Fruit fly (Drosophila melanogaster): ENCODE measurements around the gene CG6678.

The CG6678 gene

DNA sequence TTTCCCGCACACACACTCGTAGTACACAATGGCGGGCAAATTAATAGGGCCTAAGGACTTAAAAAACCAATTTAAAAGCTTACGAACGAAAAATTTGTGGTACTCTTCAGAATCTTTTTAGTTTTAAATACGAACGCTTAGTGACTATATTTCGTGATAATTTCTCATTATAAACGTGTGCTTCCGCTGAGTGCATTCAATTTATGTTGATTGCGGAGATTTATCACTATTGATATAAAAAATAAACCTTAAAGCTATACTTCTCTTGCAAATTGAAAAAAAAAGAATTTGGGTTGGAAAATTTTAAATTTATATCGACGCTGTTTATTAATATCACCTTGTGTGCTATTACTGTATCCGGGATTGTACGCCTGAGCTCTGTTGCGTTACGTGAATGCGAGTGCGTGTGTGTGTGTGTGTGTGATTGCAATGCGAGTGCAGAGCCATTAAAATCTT lies 37.8 kb upstream of the CG6678 start (continued):
- TF ChIP-seq CG9727 (GFP tag; optimal IDR thresholded peaks at IDR 0.05) (peak; percentile 92), Rx (GFP tag; IDR thresholded peaks at IDR 0.05) (no peak), CG10147 (GFP tag; optimal IDR thresholded peaks at IDR 0.05) (peak; percentile 64), CG4328 (GFP tag; optimal IDR thresholded peaks at IDR 0.05) (peak; percentile 27), Chrac-16 (GFP tag; optimal IDR thresholded peaks at IDR 0.05) (peak; percentile 54), CG3847 (GFP tag; IDR thresholded peaks at IDR 0.05) (peak; percentile 20; the same call in 1 of the 2 replicates), tgo (GFP tag; IDR thresholded peaks at IDR 0.05) (peak; percentile 59; the same call in 2 of the 3 replicates), chif (GFP tag; optimal IDR thresholded peaks at IDR 0.05) (peak; percentile 60 to 68), en (GFP tag; optimal IDR thresholded peaks at IDR 0.05) (peak; percentile 54), CG13894 (tag; optimal IDR thresholded peaks at IDR 0.05) (no peak), jumu (GFP tag; optimal IDR thresholded peaks at IDR 0.05) (peak; percentile 30), CG4360 (GFP tag; IDR thresholded peaks at IDR 0.05) (0 out of 2 replicates have a peak, but pooled peaks have one; percentile 19), hb (GFP tag; IDR thresholded peaks at IDR 0.05; ENCODE audit: partially characterized antibody) (no peak), lilli (GFP tag; optimal IDR thresholded peaks at IDR 0.05) (peak; percentile 44), CG15011 (GFP tag; optimal IDR thresholded peaks at IDR 0.05) (peak; percentile 63), BtbVII (GFP tag; optimal IDR thresholded peaks at IDR 0.05) (peak; percentile 45), CG17912 (GFP tag; optimal IDR thresholded peaks at IDR 0.05) (no peak), zfh1 (GFP tag; IDR thresholded peaks at IDR 0.05) (peak; percentile 69), CG3995 (GFP tag; optimal IDR thresholded peaks at IDR 0.05) (no peak), CG11696 (GFP tag; IDR thresholded peaks at IDR 0.05) (peak; percentile 87), Hmx (GFP tag; optimal IDR thresholded peaks at IDR 0.05) (peak; percentile 36), sna (GFP tag; IDR thresholded peaks at IDR 0.05; ENCODE audit: partially characterized antibody) (no peak), Mes4 (GFP tag; optimal IDR thresholded peaks at IDR 0.05) (peak; percentile 21), az2 (GFP tag; optimal IDR thresholded peaks at IDR 0.05) (peak; percentile 75), Kr (GFP tag; optimal IDR thresholded peaks at IDR 0.05) (no peak), gcm (GFP tag; optimal IDR thresholded peaks at IDR 0.05) (peak; percentile 67), Antp (GFP tag; optimal IDR thresholded peaks at IDR 0.05) (peak; percentile 61), chn (GFP tag; optimal IDR thresholded peaks at IDR 0.05) (peak; percentile 61), ems (GFP tag; optimal IDR thresholded peaks at IDR 0.05) (peak; percentile 65), CG2129 (GFP tag; IDR thresholded peaks at IDR 0.05; ENCODE audit: partially characterized antibody) (no peak), CrebB (tag; optimal IDR thresholded peaks at IDR 0.05) (no peak), CG1602 (GFP tag; optimal IDR thresholded peaks at IDR 0.05) (peak; percentile 71), fd96Cb (tag; optimal IDR thresholded peaks at IDR 0.05) (peak; percentile 74), ap (GFP tag; IDR thresholded peaks at IDR 0.05) (no peak), ken (GFP tag; IDR thresholded peaks at IDR 0.05) (no peak), twi (tag; optimal IDR thresholded peaks at IDR 0.05) (no peak), Ptx1 (GFP tag; IDR thresholded peaks at IDR 0.05) (peak; percentile 52), CG9609 (GFP tag; optimal IDR thresholded peaks at IDR 0.05) (peak; percentile 31), nerfin-1 (tag; optimal IDR thresholded peaks at IDR 0.05) (peak; percentile 74), mld (GFP tag; IDR thresholded peaks at IDR 0.05; ENCODE audit: partially characterized antibody) (no peak), p53 (GFP tag; optimal IDR thresholded peaks at IDR 0.05) (no peak), CG2712 (tag; optimal IDR thresholded peaks at IDR 0.05) (peak; percentile 86), Mrtf (GFP tag; IDR thresholded peaks at IDR 0.05) (no peak), gcm2 (GFP tag; optimal IDR thresholded peaks at IDR 0.05) (peak; percentile 35), Drgx (GFP tag; IDR thresholded peaks at IDR 0.05) (peak; percentile 89), CoRest (tag; optimal IDR thresholded peaks at IDR 0.05) (peak; percentile 75), scrt (GFP tag; optimal IDR thresholded peaks at IDR 0.05) (no peak), Dref (GFP tag; IDR thresholded peaks at IDR 0.05) (no peak), wek (GFP tag; optimal IDR thresholded peaks at IDR 0.05) (no peak), Trl (optimal IDR thresholded peaks at IDR 0.05) (no peak), Trl (GFP tag; optimal IDR thresholded peaks at IDR 0.05) (peak; percentile 66), CG15601 (tag; optimal IDR thresholded peaks at IDR 0.05) (peak; percentile 56)
